Worm (Caenorhabditis elegans) whole organism, L4 larva: ENCODE data around the gene let-721.

Experiments
- R02D3.7 ChIP-seq: fragments of 150-350 bp; sonication (generic microtip); optimal IDR thresholded peaks from 3 replicates; lab custom pipeline; 2014; ENCODE audit warnings: missing biosample characterization, missing genetic modification characterization
- ama-1 ChIP-seq: fragments of 150-350 bp; optimal IDR thresholded peaks from 2 replicates; lab custom pipeline; 2014; ENCODE audit warnings: inconsistent platforms, mixed read lengths
- duxl-1 ChIP-seq: sonication (generic microtip); optimal IDR thresholded peaks from 2 replicates; lab custom pipeline; 2016; ENCODE audit warnings: mild to moderate bottlenecking, missing genetic modification characterization, moderate library complexity, missing compliant biosample characterization; ENCODE audit not compliant: poor library complexity
- fkh-10 ChIP-seq: fragments of 150-350 bp; optimal IDR thresholded peaks from 2 replicates; lab custom pipeline; 2014; ENCODE audit warnings: missing biosample characterization, missing genetic modification reagents, missing genetic modification characterization
- hif-1 ChIP-seq, 2 experiments: sonication (generic microtip); optimal IDR thresholded peaks; 2 replicates each; lab custom pipeline; 2016 to 2017; ENCODE audit warnings: missing compliant biosample characterization in 2 of 2, missing genetic modification characterization in 2 of 2, missing genetic modification reagents in 2 of 2, missing genotype in 2 of 2, mild to moderate bottlenecking in 1 of 2
- lin-39 ChIP-seq: fragments of 150-350 bp; optimal IDR thresholded peaks from 2 replicates; lab custom pipeline; 2014; ENCODE audit warnings: missing biosample characterization, missing genetic modification reagents, missing genetic modification characterization
- nhr-42 ChIP-seq: fragments of 200-800 bp; sonication (Bioruptor generic); IDR thresholded peaks from 2 replicates; pipeline ENCODE4 v1.3.6; 2022; ENCODE audit warnings: missing genetic modification characterization, missing compliant biosample characterization
- skn-1 ChIP-seq: fragments of 150-350 bp; optimal IDR thresholded peaks from 2 replicates; lab custom pipeline; 2014; ENCODE audit warnings: missing biosample characterization, missing genetic modification characterization
- unc-39 ChIP-seq: sonication (generic microtip); optimal IDR thresholded peaks from 2 replicates; lab custom pipeline; 2017; ENCODE audit warnings: missing biosample characterization, missing genetic modification characterization
- unc-62 ChIP-seq, 3 experiments: fragments of 150-350 bp in 1 of 3; sonication (generic microtip); optimal IDR thresholded peaks in 2 of 3; peaks in 1 of 3; 1 replicate in 1 of 3; 2 replicates in 2 of 3; lab custom pipeline; 2014 to 2017; ENCODE audit warnings: missing biosample characterization in 3 of 3, missing genetic modification characterization in 3 of 3, missing genetic modification reagents in 3 of 3, missing genotype in 1 of 3

- TF ChIP-seq unc-62 (GFP tag; optimal IDR thresholded peaks at IDR 0.05 in 1 of 2; lab: Kevin White, UChicago) (no peak), unc-62 (tag; optimal IDR thresholded peaks at IDR 0.05; lab: Kevin White, UChicago) (no peak), nhr-42 (GFP tag; lab: Robert Waterston, UW) (no peak), duxl-1 (tag; lab: Kevin White, UChicago) (no peak), hif-1 (tag; optimal IDR thresholded peaks at IDR 0.05; lab: Kevin White, UChicago) (no peak), skn-1 (tag; lab: Kevin White, UChicago) (no peak), unc-39 (tag; lab: Kevin White, UChicago) (no peak), fkh-10 (GFP tag; lab: Kevin White, UChicago) (no peak), ama-1 (lab: Kevin White, UChicago) (no peak), lin-39 (tag; lab: Kevin White, UChicago) (no peak), R02D3.7 (no peak)
Measured at ce11 chrIII:6463679-6464078, 17.0 kb upstream of the let-721 start, which contains the start of gene dlc-1.
